Fruit fly (Drosophila melanogaster): ENCODE measurements around the gene CG15578.

Gene CG15578

DNA sequence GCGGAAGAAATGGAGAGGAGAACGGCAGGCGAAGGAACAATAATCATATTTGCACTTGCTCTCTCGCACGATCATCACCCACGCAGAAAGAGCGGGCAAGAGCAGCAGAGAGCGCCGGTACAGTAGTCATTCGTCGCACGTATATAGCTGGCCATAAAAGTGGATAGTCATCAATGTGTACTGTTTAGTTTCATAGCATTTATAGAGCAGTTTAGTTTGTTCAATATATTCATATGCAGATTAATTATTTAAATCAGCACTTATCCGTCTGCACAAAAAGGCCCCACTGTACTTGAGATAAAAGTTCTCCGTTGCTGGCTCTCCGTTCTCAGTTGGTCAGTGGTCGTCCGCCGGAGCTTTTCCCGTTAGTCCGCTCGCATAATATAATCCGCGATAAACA lies 47.0 kb upstream of the CG15578 start (continued):
- peak; percentile 96 for TF ChIP-seq ash1 (GFP tag; optimal IDR thresholded peaks at IDR 0.05)
- peak; percentile 99 for TF ChIP-seq H2.0 (GFP tag; IDR thresholded peaks at IDR 0.05)
- TF ChIP-seq CG4854 (GFP tag; optimal IDR thresholded peaks at IDR 0.05): peak; percentile 96
- TF ChIP-seq CG9932 (GFP tag; IDR thresholded peaks at IDR 0.05): peak; percentile 100
- TF ChIP-seq dimm (GFP tag; IDR thresholded peaks at IDR 0.05): peak; percentile 99
- TF ChIP-seq CG14050 (GFP tag; IDR thresholded peaks at IDR 0.05): peak; percentile 98
- peak; percentile 98 for TF ChIP-seq CG11695 (GFP tag; IDR thresholded peaks at IDR 0.05)
- peak; percentile 97 for TF ChIP-seq CG9876 (GFP tag; optimal IDR thresholded peaks at IDR 0.05)
- peak; percentile 87 for TF ChIP-seq Jarid2 (GFP tag; optimal IDR thresholded peaks at IDR 0.05)
- TF ChIP-seq crp (GFP tag; optimal IDR thresholded peaks at IDR 0.05): peak in 1 of 2 experiments; percentile 66
- peak; percentile 97 for TF ChIP-seq Nf-YA (GFP tag; IDR thresholded peaks at IDR 0.05)
- TF ChIP-seq shn (GFP tag; optimal IDR thresholded peaks at IDR 0.05): peak; percentile 94
- TF ChIP-seq dpn (GFP tag; optimal IDR thresholded peaks at IDR 0.05): peak; percentile 99
- no peak for TF ChIP-seq inv (GFP tag; IDR thresholded peaks at IDR 0.05; ENCODE audit: partially characterized antibody)
- TF ChIP-seq row (GFP tag; IDR thresholded peaks at IDR 0.05): peak; percentile 100
- peak; percentile 97 for TF ChIP-seq eyg (GFP tag; optimal IDR thresholded peaks at IDR 0.05)
- TF ChIP-seq trh (GFP tag; optimal IDR thresholded peaks at IDR 0.05): peak; percentile 95
- peak; percentile 98 for TF ChIP-seq CG6813 (GFP tag; optimal IDR thresholded peaks at IDR 0.05)
- TF ChIP-seq hkb (optimal IDR thresholded peaks at IDR 0.05): no peak
- peak; percentile 99 for TF ChIP-seq hkb (GFP tag; IDR thresholded peaks at IDR 0.05)
- peak; percentile 99 for TF ChIP-seq sisA (GFP tag; IDR thresholded peaks at IDR 0.05)
- peak; percentile 93 for TF ChIP-seq sqz (GFP tag; optimal IDR thresholded peaks at IDR 0.05)
- TF ChIP-seq yki (optimal IDR thresholded peaks at IDR 0.05): no peak
- peak; percentile 96 for TF ChIP-seq CG17912 (GFP tag; optimal IDR thresholded peaks at IDR 0.05)
- TF ChIP-seq Nf-YB (GFP tag; optimal IDR thresholded peaks at IDR 0.05): peak; percentile 81
- peak; percentile 100 for TF ChIP-seq CG2120 (GFP tag; optimal IDR thresholded peaks at IDR 0.05)
- TF ChIP-seq Dek (tag; optimal IDR thresholded peaks at IDR 0.05): peak; percentile 98
- peak; percentile 98 for TF ChIP-seq CG9215 (GFP tag; IDR thresholded peaks at IDR 0.05)
- TF ChIP-seq Hmr (GFP tag; optimal IDR thresholded peaks at IDR 0.05): peak; percentile 99
- peak; percentile 91 for TF ChIP-seq CG18262 (tag; optimal IDR thresholded peaks at IDR 0.05)
- no peak for TF ChIP-seq h (optimal IDR thresholded peaks at IDR 0.05)
- peak; percentile 97 for TF ChIP-seq kay (GFP tag; optimal IDR thresholded peaks at IDR 0.05)
- TF ChIP-seq CG15073 (GFP tag; optimal IDR thresholded peaks at IDR 0.05): peak; percentile 88
- peak; percentile 99 for TF ChIP-seq sob (GFP tag; IDR thresholded peaks at IDR 0.05)
- peak; percentile 99 for TF ChIP-seq NFAT (GFP tag; IDR thresholded peaks at IDR 0.05)
- TF ChIP-seq CG2202 (tag; optimal IDR thresholded peaks at IDR 0.05): peak; percentile 75
- peak; percentile 99 for TF ChIP-seq CG18599 (GFP tag; optimal IDR thresholded peaks at IDR 0.05)
- TF ChIP-seq Sin3A (optimal IDR thresholded peaks at IDR 0.05): no peak
- no peak for TF ChIP-seq CG6791 (GFP tag; IDR thresholded peaks at IDR 0.05; ENCODE audit: partially characterized antibody)
- TF ChIP-seq CG11093 (GFP tag; IDR thresholded peaks at IDR 0.05): peak; percentile 99
- TF ChIP-seq odd (GFP tag; optimal IDR thresholded peaks at IDR 0.05): peak; percentile 96
- TF ChIP-seq bsh (GFP tag; optimal IDR thresholded peaks at IDR 0.05): peak; percentile 88 to 97
- TF ChIP-seq fru (optimal IDR thresholded peaks at IDR 0.05): no peak
- TF ChIP-seq zen (tag; optimal IDR thresholded peaks at IDR 0.05): peak; percentile 93
- peak; percentile 92 for TF ChIP-seq D19A (tag; optimal IDR thresholded peaks at IDR 0.05)
- peak; percentile 69 for TF ChIP-seq CG33557 (GFP tag; optimal IDR thresholded peaks at IDR 0.05)
- peak; percentile 96 for TF ChIP-seq NC2β (GFP tag; optimal IDR thresholded peaks at IDR 0.05)
- peak; percentile 94 for TF ChIP-seq salm (tag; optimal IDR thresholded peaks at IDR 0.05)
- TF ChIP-seq CG15696 (tag; optimal IDR thresholded peaks at IDR 0.05): peak; percentile 87
- TF ChIP-seq CG17802 (tag; optimal IDR thresholded peaks at IDR 0.05): peak; percentile 88
- peak; percentile 92 for TF ChIP-seq CG10462 (GFP tag; optimal IDR thresholded peaks at IDR 0.05)
- no peak for TF ChIP-seq ato (GFP tag; IDR thresholded peaks at IDR 0.05; ENCODE audit: partially characterized antibody)

Measured in whole organism, embryonic.